Fruit fly (Drosophila melanogaster): Measurements from ENCODE around the gene dyl.

dyl gene

DNA sequence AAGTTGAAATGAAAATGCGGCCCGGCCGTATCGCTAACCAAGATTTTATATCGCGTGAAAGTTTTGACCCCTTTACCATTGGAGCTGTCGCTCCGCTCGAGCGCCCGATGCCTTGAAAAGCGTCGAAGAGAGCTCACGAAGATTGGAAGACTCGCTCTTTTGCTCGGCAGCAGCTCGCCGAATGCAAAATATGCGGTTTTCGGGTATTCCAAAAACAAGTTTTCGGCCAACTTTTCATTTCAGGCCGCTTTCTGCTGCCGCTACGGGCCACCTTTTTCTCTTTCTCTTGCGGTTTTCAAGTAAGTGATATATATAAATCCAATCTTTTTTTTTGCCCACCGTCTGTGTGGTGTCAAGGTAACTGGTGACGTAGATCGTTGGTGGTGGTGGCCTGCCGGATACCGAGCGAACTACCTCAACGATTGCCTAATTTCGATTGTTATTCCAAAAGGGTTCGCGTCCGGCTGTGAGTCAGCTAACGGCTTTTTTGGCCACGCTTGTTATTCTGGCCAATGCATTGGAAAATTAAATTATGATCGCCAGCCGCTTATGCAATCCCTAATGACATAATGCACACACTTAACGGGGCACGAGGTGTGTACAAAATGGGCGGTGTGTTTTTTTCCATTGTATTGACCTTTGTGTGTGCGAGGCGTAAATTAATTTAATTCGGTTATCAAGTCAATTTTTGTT is at the start of gene dyl:
dyl (minus strand) TSS at position 28 of the 693 bp plus-strand sequence.
- TF ChIP-seq Blimp-1 (GFP tag; optimal IDR thresholded peaks at IDR 0.05) (peak; percentile 98), Eip75B (GFP tag; optimal IDR thresholded peaks at IDR 0.05) (peak; percentile 14), CG11902 (GFP tag; optimal IDR thresholded peaks at IDR 0.05) (no peak), Eip78C (GFP tag) (peak; percentile 61), CG3919 (GFP tag; optimal IDR thresholded peaks at IDR 0.05) (no peak), CG6854 (GFP tag; optimal IDR thresholded peaks at IDR 0.05) (peak; percentile 94), esn (GFP tag; optimal IDR thresholded peaks at IDR 0.05) (peak; percentile 1)

DNA sequence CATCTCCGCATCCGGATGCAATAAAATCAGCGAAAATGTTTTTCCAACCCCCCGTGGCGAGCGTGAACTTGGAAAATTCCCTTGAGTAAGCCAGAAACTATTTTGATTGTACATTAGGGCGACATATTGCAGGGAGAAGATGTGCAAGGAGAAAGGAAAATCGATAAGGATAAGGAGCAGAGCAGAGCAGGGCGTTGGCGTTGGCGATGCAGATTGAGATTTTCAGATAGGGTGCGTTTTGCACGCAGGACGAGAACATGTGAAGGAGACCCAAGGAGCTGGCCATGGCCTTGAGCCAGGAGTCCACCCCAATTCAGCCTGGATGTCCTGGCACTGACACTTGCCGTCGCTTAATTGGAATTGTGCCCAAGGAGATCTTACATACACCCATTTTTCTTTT is 49.5 kb upstream of the dyl start:
- no peak for TF ChIP-seq Hr4 (GFP tag; optimal IDR thresholded peaks at IDR 0.05)
- no peak for TF ChIP-seq CG4318 (GFP tag; optimal IDR thresholded peaks at IDR 0.05)
- no peak for TF ChIP-seq Gug (GFP tag; IDR thresholded peaks at IDR 0.05)
- no peak for TF ChIP-seq ss (GFP tag; optimal IDR thresholded peaks at IDR 0.05)
- TF ChIP-seq salr (GFP tag; optimal IDR thresholded peaks at IDR 0.05), result no peak
- no peak for TF ChIP-seq CG10669 (GFP tag; optimal IDR thresholded peaks at IDR 0.05)
- TF ChIP-seq CG9139 (GFP tag; optimal IDR thresholded peaks at IDR 0.05), result no peak
- TF ChIP-seq cyc (GFP tag; optimal IDR thresholded peaks at IDR 0.05), result no peak
- TF ChIP-seq CG6854 (GFP tag; optimal IDR thresholded peaks at IDR 0.05), result no peak
- no peak for TF ChIP-seq CG8119 (GFP tag; IDR thresholded peaks at IDR 0.05)
- no peak for TF ChIP-seq Smox (GFP tag; optimal IDR thresholded peaks at IDR 0.05)
- no peak for TF ChIP-seq Met (GFP tag; optimal IDR thresholded peaks at IDR 0.05)
- TF ChIP-seq CG31627 (GFP tag; optimal IDR thresholded peaks at IDR 0.05), result no peak
- no peak for TF ChIP-seq acj6 (GFP tag; optimal IDR thresholded peaks at IDR 0.05)
- TF ChIP-seq Lpt (GFP tag; optimal IDR thresholded peaks at IDR 0.05), result no peak

DNA sequence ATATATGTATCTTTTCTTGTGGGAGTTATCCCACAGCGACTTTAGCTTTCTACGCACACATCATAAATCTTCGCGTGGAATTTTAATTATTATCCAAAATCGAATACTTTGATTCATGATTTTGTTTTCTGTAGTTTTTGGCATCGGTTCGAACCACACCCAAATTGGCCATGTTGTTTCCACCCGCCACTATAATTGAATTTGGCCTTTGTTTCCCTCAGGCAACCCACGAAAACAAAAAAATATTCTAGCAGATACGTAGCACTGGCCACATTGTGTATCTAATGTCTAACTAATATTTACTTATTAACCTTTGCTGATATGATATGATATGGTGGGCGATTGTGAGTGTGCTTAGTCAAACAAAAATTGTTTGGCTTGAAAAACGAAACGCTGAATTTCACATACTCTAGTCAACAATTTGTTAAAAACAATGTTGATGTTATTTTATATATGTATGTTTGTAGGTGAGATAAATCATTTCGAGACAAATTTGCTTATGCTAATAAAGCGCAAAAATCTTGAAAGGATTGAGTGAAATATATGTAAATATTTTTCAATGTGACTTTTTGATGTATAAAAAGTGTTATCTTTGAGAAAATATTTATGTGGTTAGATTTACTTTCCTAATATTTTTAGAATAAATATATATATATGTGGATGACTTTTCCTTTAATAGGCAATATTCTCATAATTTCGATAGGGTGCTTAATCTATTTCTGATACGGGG is 47.5 kb upstream of the dyl start:
- TF ChIP-seq fkh (GFP tag; optimal IDR thresholded peaks at IDR 0.05), result peak; percentile 90
- TF ChIP-seq Eip78C (GFP tag), result peak; percentile 21
- no peak for TF ChIP-seq Hr4 (GFP tag; optimal IDR thresholded peaks at IDR 0.05)
- peak; percentile 56 for TF ChIP-seq svp (GFP tag)
- no peak for TF ChIP-seq CG32006 (GFP tag; optimal IDR thresholded peaks at IDR 0.05)

DNA sequence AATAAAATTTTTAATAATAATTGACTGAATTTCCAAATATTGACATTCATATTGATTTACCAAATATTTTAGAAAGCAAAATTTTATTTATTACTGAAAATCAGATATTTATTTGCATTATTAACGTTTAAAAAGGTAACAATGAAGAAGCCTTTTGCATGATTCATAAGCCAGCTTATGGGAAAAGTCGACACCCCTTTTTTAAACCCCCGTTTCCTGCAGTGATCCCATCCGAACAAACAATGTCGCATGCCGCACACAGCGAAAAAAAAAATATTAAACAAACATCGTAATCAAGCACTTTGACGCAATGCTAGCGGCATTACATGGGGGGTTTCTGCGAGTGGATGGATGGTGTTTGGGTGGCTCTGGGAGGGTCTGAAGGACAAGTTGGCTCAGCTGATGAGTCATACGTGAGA is 46.1 kb upstream of the dyl start:
- TF ChIP-seq Eip78C (GFP tag), result peak; percentile 72
- no peak for TF ChIP-seq net (GFP tag; optimal IDR thresholded peaks at IDR 0.05)
- no peak for TF ChIP-seq Eip93F (GFP tag; optimal IDR thresholded peaks at IDR 0.05)
- TF ChIP-seq CG6792 (GFP tag; optimal IDR thresholded peaks at IDR 0.05), result peak; percentile 33
- no peak for TF ChIP-seq CG9139 (GFP tag; optimal IDR thresholded peaks at IDR 0.05)
- TF ChIP-seq Hr39 (GFP tag; optimal IDR thresholded peaks at IDR 0.05), result peak; percentile 10
- peak; percentile 4 for TF ChIP-seq Eip75B (GFP tag; optimal IDR thresholded peaks at IDR 0.05)
- TF ChIP-seq CG8632 (GFP tag; optimal IDR thresholded peaks at IDR 0.05), result peak; percentile 43
- TF ChIP-seq CG32006 (GFP tag; optimal IDR thresholded peaks at IDR 0.05), result peak; percentile 49
- TF ChIP-seq CG11762 (GFP tag; optimal IDR thresholded peaks at IDR 0.05; ENCODE audit: insufficient read depth), result no peak
- no peak for TF ChIP-seq cyc (GFP tag; optimal IDR thresholded peaks at IDR 0.05)
- TF ChIP-seq fd85E (GFP tag; optimal IDR thresholded peaks at IDR 0.05), result no peak
- TF ChIP-seq CG6808 (GFP tag; optimal IDR thresholded peaks at IDR 0.05), result peak; percentile 1
- no peak for TF ChIP-seq Sox15 (GFP tag; optimal IDR thresholded peaks at IDR 0.05)
- TF ChIP-seq CG8319 (GFP tag; optimal IDR thresholded peaks at IDR 0.05), result no peak
- peak; percentile 65 for TF ChIP-seq svp (GFP tag)
- TF ChIP-seq esn (GFP tag; optimal IDR thresholded peaks at IDR 0.05), result peak; percentile 61
- TF ChIP-seq dsx (GFP tag; optimal IDR thresholded peaks at IDR 0.05; ENCODE audit: poor library complexity, severe bottlenecking), result peak; percentile 8
- no peak for TF ChIP-seq CG11294 (GFP tag; IDR thresholded peaks at IDR 0.05)
- TF ChIP-seq CG1621 (tag; optimal IDR thresholded peaks at IDR 0.05), result peak; percentile 6
- TF ChIP-seq CG3032 (tag; optimal IDR thresholded peaks at IDR 0.05), result peak; percentile 46
- no peak for TF ChIP-seq CG7368 (GFP tag; optimal IDR thresholded peaks at IDR 0.05)
- peak; percentile 28 for TF ChIP-seq acj6 (GFP tag; optimal IDR thresholded peaks at IDR 0.05)
- no peak for TF ChIP-seq Blimp-1 (GFP tag; optimal IDR thresholded peaks at IDR 0.05)
- TF ChIP-seq eg (GFP tag; IDR thresholded peaks at IDR 0.05), result no peak
- TF ChIP-seq CG6276 (GFP tag; optimal IDR thresholded peaks at IDR 0.05), result no peak
- peak; percentile 14 for TF ChIP-seq CG4318 (GFP tag; optimal IDR thresholded peaks at IDR 0.05)
- TF ChIP-seq topi (GFP tag; optimal IDR thresholded peaks at IDR 0.05), result no peak
- peak; percentile 7 for TF ChIP-seq Smox (GFP tag; optimal IDR thresholded peaks at IDR 0.05)
- no peak for TF ChIP-seq dac (GFP tag; optimal IDR thresholded peaks at IDR 0.05)

All from whole organism, prepupa.